Worm (Caenorhabditis elegans): ENCODE data around the gene lgc-58.
A peak's percentile ranks its signal among the peaks of the same experiment; 100 is the strongest.

The lgc-58 gene

DNA sequence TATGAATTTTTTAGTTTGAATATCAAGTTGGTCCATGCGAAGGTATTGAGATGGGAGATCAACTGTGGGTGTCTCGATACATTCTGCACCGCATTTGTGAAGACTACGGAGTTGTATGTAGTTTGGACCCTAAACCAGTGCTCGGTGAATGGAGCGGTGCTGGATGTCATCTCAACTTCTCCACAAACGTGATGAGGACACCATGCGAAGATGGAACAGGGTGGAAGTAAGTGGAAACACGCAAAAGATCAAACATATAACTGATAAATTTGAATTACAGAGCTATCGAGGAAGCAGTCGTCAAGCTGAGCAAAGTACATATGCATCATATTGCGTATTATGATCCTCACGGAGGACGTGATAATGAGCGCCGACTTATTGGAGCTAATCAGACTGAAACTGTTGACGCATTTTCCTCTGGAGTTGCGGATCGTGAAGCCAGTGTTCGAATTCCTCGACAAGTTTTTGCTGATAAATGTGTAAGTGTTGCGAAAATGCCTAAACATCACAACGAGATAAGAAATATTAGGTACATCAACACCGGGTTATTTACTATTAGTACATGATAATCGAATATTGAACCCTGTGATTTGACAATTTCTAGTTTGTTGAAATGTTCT, 16.0 kb upstream of the lgc-58 start:
- TF ChIP-seq unc-62 (GFP tag; optimal IDR thresholded peaks at IDR 0.05 in 1 of 2) = peak in 1 of 2 experiments; percentile 92
- TF ChIP-seq unc-62 (tag; optimal IDR thresholded peaks at IDR 0.05) = no peak
- peak; percentile 12 for TF ChIP-seq mep-1 (tag; optimal IDR thresholded peaks at IDR 0.05)
- peak; percentile 77 for TF ChIP-seq nhr-48 (tag; optimal IDR thresholded peaks at IDR 0.05)
- TF ChIP-seq nhr-28 (tag; optimal IDR thresholded peaks at IDR 0.05) = peak; percentile 47
- TF ChIP-seq dpl-1 (GFP tag; optimal IDR thresholded peaks at IDR 0.05) = no peak
- TF ChIP-seq ztf-7 (tag; optimal IDR thresholded peaks at IDR 0.05) = peak; percentile 91
- TF ChIP-seq Y5F2A.4 (GFP tag; optimal IDR thresholded peaks at IDR 0.05) = no peak
- TF ChIP-seq pqm-1 (tag; optimal IDR thresholded peaks at IDR 0.05) = peak; percentile 51
- TF ChIP-seq aha-1 (tag) = peak; percentile 94
- TF ChIP-seq nhr-10 (tag; optimal IDR thresholded peaks at IDR 0.05) = peak; percentile 49
- peak; percentile 64 for TF ChIP-seq hlh-11 (tag; optimal IDR thresholded peaks at IDR 0.05)
- no peak for TF ChIP-seq ceh-62 (tag; optimal IDR thresholded peaks at IDR 0.05)
- TF ChIP-seq dve-1 (tag; optimal IDR thresholded peaks at IDR 0.05; ENCODE audit: insufficient read depth) = peak; percentile 72
- TF ChIP-seq daf-16 (GFP tag; optimal IDR thresholded peaks at IDR 0.05) = no peak
- peak; percentile 88 for TF ChIP-seq daf-16 (tag; optimal IDR thresholded peaks at IDR 0.05)
- TF ChIP-seq dmd-8 (GFP tag; IDR thresholded peaks at IDR 0.05) = no peak
- peak; percentile 55 for TF ChIP-seq dmd-6 (GFP tag; IDR thresholded peaks at IDR 0.05)
- TF ChIP-seq nhr-102 (tag; optimal IDR thresholded peaks at IDR 0.05) = peak; percentile 20
- TF ChIP-seq F49E8.2 (tag; optimal IDR thresholded peaks at IDR 0.05; ENCODE audit: borderline replicate concordance) = no peak
- no peak for TF ChIP-seq egl-43 (GFP tag; IDR thresholded peaks at IDR 0.05)

DNA sequence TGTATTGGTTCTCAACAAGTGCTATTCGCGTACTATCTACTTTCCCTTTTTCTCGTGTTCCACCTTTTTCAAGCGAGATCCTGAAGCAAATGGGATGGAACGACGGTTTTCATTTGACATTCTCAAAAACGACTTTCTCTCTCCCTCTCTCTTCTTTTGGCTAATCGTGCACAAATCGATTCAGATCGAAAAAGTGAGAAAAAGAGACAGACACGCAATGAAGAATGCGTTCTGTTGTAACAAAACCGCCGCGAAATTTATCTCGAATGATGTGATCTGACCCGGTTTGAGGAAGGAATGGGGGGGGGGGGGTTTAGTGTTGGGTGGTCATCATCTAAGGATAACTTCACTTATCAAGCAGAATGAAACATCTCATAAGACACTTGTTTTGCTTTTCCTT, 10.9 kb upstream of the lgc-58 start:
- TF ChIP-seq mxl-3 (GFP tag; optimal IDR thresholded peaks at IDR 0.05) (no peak), daf-12 (tag; optimal IDR thresholded peaks at IDR 0.05) (no peak), ZK546.5 (tag; optimal IDR thresholded peaks at IDR 0.05) (no peak), zip-2 (tag; optimal IDR thresholded peaks at IDR 0.05) (no peak), Y48G9A.11 (GFP tag; IDR thresholded peaks at IDR 0.05) (no peak), unc-62 (GFP tag; optimal IDR thresholded peaks at IDR 0.05 in 1 of 2) (no peak), unc-62 (tag; optimal IDR thresholded peaks at IDR 0.05) (no peak), mxl-2 (GFP tag; conservative IDR thresholded peaks at IDR 0.05) (no peak), F10B5.3 (tag; optimal IDR thresholded peaks at IDR 0.05) (no peak), Y5F2A.4 (GFP tag; optimal IDR thresholded peaks at IDR 0.05) (no peak), F44E2.7 (GFP tag; IDR thresholded peaks at IDR 0.05) (no peak), ceh-20 (GFP tag; IDR thresholded peaks at IDR 0.05) (no peak), cey-2 (tag; optimal IDR thresholded peaks at IDR 0.05; ENCODE audit: borderline replicate concordance, insufficient read depth) (no peak), pha-4 (GFP tag; IDR thresholded peaks at IDR 0.05) (no peak), pha-4 (tag; optimal IDR thresholded peaks at IDR 0.05) (no peak), R02D3.7 (tag; optimal IDR thresholded peaks at IDR 0.05) (no peak), hlh-11 (tag; optimal IDR thresholded peaks at IDR 0.05) (peak; percentile 25), nhr-25 (tag; optimal IDR thresholded peaks at IDR 0.05; ENCODE audit: borderline replicate concordance, insufficient read depth) (no peak), hlh-30 (tag; optimal IDR thresholded peaks at IDR 0.05; ENCODE audit: insufficient read depth) (peak; percentile 9), ceh-82 (tag; optimal IDR thresholded peaks at IDR 0.05) (no peak), sdz-12 (GFP tag; optimal IDR thresholded peaks at IDR 0.05) (no peak), madf-9 (GFP tag; conservative IDR thresholded peaks at IDR 0.05) (no peak), nhr-48 (tag; optimal IDR thresholded peaks at IDR 0.05) (no peak), spr-3 (GFP tag; optimal IDR thresholded peaks at IDR 0.05) (no peak), ZK337.2 (GFP tag; IDR thresholded peaks at IDR 0.05) (no peak), egl-27 (tag; optimal IDR thresholded peaks at IDR 0.05) (no peak), mdl-1 (tag; optimal IDR thresholded peaks at IDR 0.05) (peak in 1 of 2 experiments; percentile 23)

All from whole organism, L4 larva.